Worm (Caenorhabditis elegans): Measurements from ENCODE around the gene nlp-51.

nlp-51 gene

DNA sequence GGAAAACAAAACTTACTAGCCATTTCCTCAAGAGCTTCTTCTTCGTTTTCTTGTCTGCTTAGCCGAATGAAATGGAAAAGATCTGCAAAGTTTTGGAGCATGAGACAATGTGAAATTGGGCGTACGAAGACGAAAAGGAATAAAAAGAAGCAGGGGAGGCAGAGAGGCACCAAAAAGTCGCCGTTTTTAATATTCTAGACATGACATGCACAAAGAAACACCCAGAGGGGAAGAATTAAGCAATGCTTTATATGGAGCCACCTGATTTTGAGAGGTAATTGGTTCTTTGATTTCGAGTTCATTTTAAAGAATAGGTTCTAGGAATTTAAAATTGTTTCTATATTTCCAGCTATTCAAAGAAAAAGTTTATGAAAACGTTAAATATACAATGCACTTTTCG, 5.3 kb downstream of the nlp-51 start, which contains the start of gene T24F1.4:
T24F1.4 (minus strand) TSS at position 101 of the 400 bp plus-strand sequence.
- no peak for TF ChIP-seq tab-1 (GFP tag; IDR thresholded peaks at IDR 0.05)
- TF ChIP-seq klf-2 (GFP tag; conservative IDR thresholded peaks at IDR 0.05), result no peak
- no peak for TF ChIP-seq flt-1 (GFP tag; IDR thresholded peaks at IDR 0.05)
- TF ChIP-seq ztf-29 (GFP tag; IDR thresholded peaks at IDR 0.05), result no peak
- TF ChIP-seq med-1 (GFP tag; optimal IDR thresholded peaks at IDR 0.05; ENCODE audit: insufficient read depth), result no peak
- TF ChIP-seq cog-1 (tag; optimal IDR thresholded peaks at IDR 0.05), result no peak
- TF ChIP-seq T22C8.4 (GFP tag; IDR thresholded peaks at IDR 0.05), result no peak
- no peak for TF ChIP-seq ztf-23 (GFP tag; IDR thresholded peaks at IDR 0.05)
- no peak for TF ChIP-seq ref-1 (GFP tag; conservative IDR thresholded peaks at IDR 0.05)

ce11 chrII:11312223-11312622, 7.3 kb downstream of the nlp-51 start, which contains the start of gene T24F1.7:
Gene T24F1.7 (plus strand): TSS chrII:11312523.
- TF ChIP-seq tab-1 (GFP tag; IDR thresholded peaks at IDR 0.05) (0 out of 2 replicates have a peak, but pooled peaks have one; percentile 13), T22C8.4 (GFP tag; IDR thresholded peaks at IDR 0.05) (no peak)

- TF ChIP-seq ref-1 (GFP tag; conservative IDR thresholded peaks at IDR 0.05), result no peak
- no peak for TF ChIP-seq T22C8.4 (GFP tag; IDR thresholded peaks at IDR 0.05)
- no peak for TF ChIP-seq ztf-23 (GFP tag; IDR thresholded peaks at IDR 0.05)
- no peak for TF ChIP-seq med-1 (GFP tag; optimal IDR thresholded peaks at IDR 0.05; ENCODE audit: insufficient read depth)
- no peak for TF ChIP-seq cog-1 (tag; optimal IDR thresholded peaks at IDR 0.05)
- no peak for TF ChIP-seq tab-1 (GFP tag; IDR thresholded peaks at IDR 0.05)
- TF ChIP-seq ztf-29 (GFP tag; IDR thresholded peaks at IDR 0.05), result no peak
- TF ChIP-seq klf-2 (GFP tag; conservative IDR thresholded peaks at IDR 0.05), result no peak
- no peak for TF ChIP-seq flt-1 (GFP tag; IDR thresholded peaks at IDR 0.05)
Observed at ce11 chrII:11307953-11308352, 11.5 kb downstream of the nlp-51 start.

ce11 chrII:11307332-11307731, 12.2 kb downstream of the nlp-51 start:
- no peak for TF ChIP-seq ztf-29 (GFP tag; IDR thresholded peaks at IDR 0.05)
- no peak for TF ChIP-seq ztf-23 (GFP tag; IDR thresholded peaks at IDR 0.05)
- TF ChIP-seq flt-1 (GFP tag; IDR thresholded peaks at IDR 0.05), result no peak
- no peak for TF ChIP-seq med-1 (GFP tag; optimal IDR thresholded peaks at IDR 0.05; ENCODE audit: insufficient read depth)
- TF ChIP-seq T22C8.4 (GFP tag; IDR thresholded peaks at IDR 0.05), result no peak
- no peak for TF ChIP-seq tab-1 (GFP tag; IDR thresholded peaks at IDR 0.05)
- no peak for TF ChIP-seq cog-1 (tag; optimal IDR thresholded peaks at IDR 0.05)
- TF ChIP-seq klf-2 (GFP tag; conservative IDR thresholded peaks at IDR 0.05), result no peak
- no peak for TF ChIP-seq ref-1 (GFP tag; conservative IDR thresholded peaks at IDR 0.05)

DNA sequence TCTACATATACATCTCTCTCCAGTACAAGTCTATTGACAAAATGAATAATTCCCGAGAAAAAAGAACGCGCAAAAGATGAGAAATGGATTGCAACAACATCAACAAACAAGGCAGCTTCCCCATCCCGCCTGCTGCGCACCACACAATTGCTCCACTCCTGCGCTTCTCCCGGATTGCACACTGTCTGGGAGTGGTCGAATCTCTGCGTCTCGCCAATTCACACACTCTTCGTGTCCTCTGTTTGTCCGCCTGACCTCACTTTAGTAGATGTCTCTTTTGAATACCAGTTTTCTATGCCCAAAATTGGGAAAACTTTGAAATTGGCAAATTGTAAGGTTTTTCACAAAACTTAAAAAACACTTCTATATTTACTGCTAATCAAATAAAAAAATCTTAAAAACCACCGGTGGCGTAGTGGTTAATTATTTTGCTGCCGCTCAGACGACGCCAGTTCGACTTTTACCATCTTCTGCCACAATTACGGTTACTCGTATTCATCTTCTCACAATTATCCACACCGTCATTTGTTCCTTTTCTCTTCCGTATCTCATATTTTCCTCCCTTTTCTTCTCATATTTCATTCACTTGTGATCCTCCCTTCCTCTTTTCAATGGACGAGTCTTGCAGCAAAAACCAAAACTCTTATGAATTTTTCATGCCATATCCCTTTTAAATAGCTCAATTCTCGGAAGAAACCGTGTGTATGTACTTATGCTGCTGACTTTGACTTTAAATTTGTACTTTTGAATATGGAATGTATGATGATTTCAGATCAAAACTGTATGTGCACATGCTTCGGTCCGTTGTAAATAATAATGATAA, 13.7 kb downstream of the nlp-51 start, which contains the start of gene rsf-1:
rsf-1 (plus strand) TSS at position 773 of the 823 bp plus-strand sequence.
- TF ChIP-seq tab-1 (GFP tag; IDR thresholded peaks at IDR 0.05) (no peak), ztf-23 (GFP tag; IDR thresholded peaks at IDR 0.05) (no peak), ztf-29 (GFP tag; IDR thresholded peaks at IDR 0.05) (no peak), ref-1 (GFP tag; conservative IDR thresholded peaks at IDR 0.05) (no peak), cog-1 (tag; optimal IDR thresholded peaks at IDR 0.05) (peak; percentile 44), T22C8.4 (GFP tag; IDR thresholded peaks at IDR 0.05) (no peak)

DNA sequence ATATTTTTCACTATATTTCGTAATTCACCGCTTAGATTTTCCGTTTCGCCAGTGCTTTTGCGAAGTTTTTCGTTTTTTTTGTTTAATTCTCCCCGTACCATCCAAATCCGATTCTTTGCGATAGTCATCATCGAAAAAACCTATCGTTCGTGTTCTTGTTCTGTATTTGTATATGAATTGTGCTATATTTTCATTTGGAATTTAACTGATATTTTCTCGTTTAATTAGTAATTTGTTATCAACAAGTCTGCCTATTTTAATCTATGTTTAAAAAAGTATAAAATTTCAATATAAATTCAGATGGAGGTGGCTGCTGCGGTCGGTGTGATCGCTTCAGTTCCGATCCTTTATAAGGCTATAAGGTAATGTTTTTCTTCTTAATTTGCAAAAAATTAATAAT, 16.9 kb downstream of the nlp-51 start, which contains the start of gene samp-1:
samp-1 (plus strand) TSS at position 301 of the 400 bp plus-strand sequence.
- no peak for TF ChIP-seq med-1 (GFP tag; optimal IDR thresholded peaks at IDR 0.05; ENCODE audit: insufficient read depth)
- TF ChIP-seq klf-2 (GFP tag; conservative IDR thresholded peaks at IDR 0.05), result no peak
- no peak for TF ChIP-seq tab-1 (GFP tag; IDR thresholded peaks at IDR 0.05)
- TF ChIP-seq T22C8.4 (GFP tag; IDR thresholded peaks at IDR 0.05), result no peak
- no peak for TF ChIP-seq flt-1 (GFP tag; IDR thresholded peaks at IDR 0.05)
- no peak for TF ChIP-seq cog-1 (tag; optimal IDR thresholded peaks at IDR 0.05)
- no peak for TF ChIP-seq ztf-29 (GFP tag; IDR thresholded peaks at IDR 0.05)
- TF ChIP-seq ztf-23 (GFP tag; IDR thresholded peaks at IDR 0.05), result no peak
- no peak for TF ChIP-seq ref-1 (GFP tag; conservative IDR thresholded peaks at IDR 0.05)

ce11 chrII:11301059-11301458, 18.4 kb downstream of the nlp-51 start, which contains the start of gene raga-1:
Gene raga-1 (plus strand): TSS chrII:11301359.
- no peak for TF ChIP-seq tab-1 (GFP tag; IDR thresholded peaks at IDR 0.05)
- TF ChIP-seq flt-1 (GFP tag; IDR thresholded peaks at IDR 0.05), result no peak
- no peak for TF ChIP-seq ref-1 (GFP tag; conservative IDR thresholded peaks at IDR 0.05)
- TF ChIP-seq ztf-23 (GFP tag; IDR thresholded peaks at IDR 0.05), result no peak
- TF ChIP-seq med-1 (GFP tag; optimal IDR thresholded peaks at IDR 0.05; ENCODE audit: insufficient read depth), result no peak
- no peak for TF ChIP-seq cog-1 (tag; optimal IDR thresholded peaks at IDR 0.05)
- no peak for TF ChIP-seq T22C8.4 (GFP tag; IDR thresholded peaks at IDR 0.05)
- TF ChIP-seq klf-2 (GFP tag; conservative IDR thresholded peaks at IDR 0.05), result no peak
- TF ChIP-seq ztf-29 (GFP tag; IDR thresholded peaks at IDR 0.05), result no peak

DNA sequence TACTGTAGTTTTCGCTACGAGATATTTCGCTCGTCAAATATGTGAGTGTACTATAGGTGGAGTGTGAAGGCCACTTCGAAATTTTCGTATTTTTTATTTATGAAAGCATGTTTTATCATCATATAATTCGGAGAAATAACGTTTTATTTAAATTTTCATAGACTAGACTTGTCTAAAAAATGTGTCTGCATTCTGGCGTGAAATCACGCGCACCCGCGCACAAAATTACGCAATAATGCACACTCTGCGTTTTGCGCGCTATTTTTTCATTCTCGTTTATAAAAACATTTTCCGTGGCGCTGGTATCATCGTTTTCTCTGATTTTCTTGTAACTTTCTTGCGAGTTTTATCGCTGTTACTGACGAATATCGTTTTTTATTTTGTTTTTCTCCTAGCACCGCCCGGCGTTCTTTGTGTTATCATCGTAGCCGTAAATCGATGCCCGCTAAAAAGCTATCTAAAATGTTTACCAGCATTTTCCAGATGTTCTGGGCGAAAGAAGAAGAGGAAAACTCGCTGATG, 22.2 kb downstream of the nlp-51 start, which contains the start of gene saps-1:
saps-1 (plus strand) TSS at position 472 of the 522 bp plus-strand sequence.
- TF ChIP-seq klf-2 (GFP tag; conservative IDR thresholded peaks at IDR 0.05), result no peak
- TF ChIP-seq flt-1 (GFP tag; IDR thresholded peaks at IDR 0.05), result no peak
- TF ChIP-seq T22C8.4 (GFP tag; IDR thresholded peaks at IDR 0.05), result no peak
- no peak for TF ChIP-seq med-1 (GFP tag; optimal IDR thresholded peaks at IDR 0.05; ENCODE audit: insufficient read depth)
- TF ChIP-seq tab-1 (GFP tag; IDR thresholded peaks at IDR 0.05), result no peak
- TF ChIP-seq ref-1 (GFP tag; conservative IDR thresholded peaks at IDR 0.05), result no peak
- no peak for TF ChIP-seq ztf-23 (GFP tag; IDR thresholded peaks at IDR 0.05)
- no peak for TF ChIP-seq ztf-29 (GFP tag; IDR thresholded peaks at IDR 0.05)
- TF ChIP-seq cog-1 (tag; optimal IDR thresholded peaks at IDR 0.05), result no peak

ce11 chrII:11293433-11293832, 26.1 kb downstream of the nlp-51 start, which contains the start of gene C47G2.4:
Gene C47G2.4 (minus strand): TSS chrII:11293606.
- TF ChIP-seq cog-1 (tag; optimal IDR thresholded peaks at IDR 0.05) (no peak), ztf-29 (GFP tag; IDR thresholded peaks at IDR 0.05) (no peak), T22C8.4 (GFP tag; IDR thresholded peaks at IDR 0.05) (no peak), med-1 (GFP tag; optimal IDR thresholded peaks at IDR 0.05; ENCODE audit: insufficient read depth) (no peak)
